Worm (Caenorhabditis elegans) whole organism, L4/young adult: ENCODE results near the gene ser-2.

ENCODE experiments used
- W03F9.2 ChIP-seq: fragments of 150-350 bp; optimal IDR thresholded peaks from 2 replicates; lab custom pipeline; 2014; ENCODE audit warnings: missing biosample characterization, missing genetic modification characterization
- dao-5 ChIP-seq: sonication (generic microtip); optimal IDR thresholded peaks from 2 replicates; lab custom pipeline; 2016; ENCODE audit warnings: missing genotype, missing genetic modification characterization, moderate library complexity, missing compliant biosample characterization
- him-1 ChIP-seq: sonication (generic microtip); optimal IDR thresholded peaks from 2 replicates; lab custom pipeline; 2016; ENCODE audit warnings: missing genotype, missing genetic modification reagents, missing genetic modification characterization, missing compliant biosample characterization

ce11 chrX:15325709-15326108, 22.9 kb upstream of the ser-2 start, which contains the start of gene Y15E3A.3:
- no peak for TF ChIP-seq W03F9.2 (tag; lab: Kevin White, UChicago)
- no peak for TF ChIP-seq him-1
- no peak for TF ChIP-seq dao-5 (tag; lab: Kevin White, UChicago)
